Fruit fly (Drosophila melanogaster): Measurements from ENCODE around the gene rux.

rux gene

DNA sequence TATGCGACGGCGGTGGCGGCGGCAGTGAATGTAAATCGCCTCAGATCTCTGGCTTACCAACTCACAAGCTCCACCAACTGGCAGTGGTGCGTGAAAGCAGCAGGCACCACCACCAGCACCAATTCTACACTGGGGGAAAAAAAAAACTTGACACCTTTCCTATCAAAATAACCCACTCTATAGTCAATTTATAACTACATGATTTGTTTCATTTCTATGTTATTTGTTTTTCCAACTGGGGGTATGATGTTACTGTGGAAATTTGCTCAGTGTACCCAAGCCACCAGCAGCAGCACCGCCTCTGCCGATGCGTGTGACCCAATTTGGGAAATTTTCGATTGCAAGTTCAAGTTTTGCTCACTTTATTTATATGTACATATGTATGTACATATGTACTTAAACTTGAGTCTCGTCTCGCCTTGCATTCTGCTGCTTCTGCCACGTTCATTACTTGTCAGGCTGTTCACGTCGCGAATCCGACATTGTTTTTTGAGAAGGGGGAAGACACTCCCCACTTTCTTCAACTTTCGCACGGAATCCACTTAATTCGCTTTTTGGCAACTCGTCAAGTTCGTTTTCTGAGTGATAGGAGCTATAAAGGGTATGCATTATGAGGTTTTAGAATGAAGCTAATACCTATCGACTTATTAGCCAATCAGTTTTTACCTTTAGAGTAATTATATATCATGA is 21.7 kb upstream of the rux start:
- TF ChIP-seq Clk (GFP tag; optimal IDR thresholded peaks at IDR 0.05) (no peak), CG11617 (GFP tag; optimal IDR thresholded peaks at IDR 0.05) (no peak), pad (GFP tag; optimal IDR thresholded peaks at IDR 0.05) (no peak), bab1 (GFP tag; optimal IDR thresholded peaks at IDR 0.05) (no peak), tj (GFP tag; optimal IDR thresholded peaks at IDR 0.05) (no peak), CG12768 (GFP tag; optimal IDR thresholded peaks at IDR 0.05) (no peak), CG7045 (GFP tag; optimal IDR thresholded peaks at IDR 0.05) (no peak), CG1620 (GFP tag; optimal IDR thresholded peaks at IDR 0.05) (no peak), ovo (GFP tag; optimal IDR thresholded peaks at IDR 0.05) (no peak), kay (GFP tag; ENCODE audit: borderline replicate concordance) (no peak)

DNA sequence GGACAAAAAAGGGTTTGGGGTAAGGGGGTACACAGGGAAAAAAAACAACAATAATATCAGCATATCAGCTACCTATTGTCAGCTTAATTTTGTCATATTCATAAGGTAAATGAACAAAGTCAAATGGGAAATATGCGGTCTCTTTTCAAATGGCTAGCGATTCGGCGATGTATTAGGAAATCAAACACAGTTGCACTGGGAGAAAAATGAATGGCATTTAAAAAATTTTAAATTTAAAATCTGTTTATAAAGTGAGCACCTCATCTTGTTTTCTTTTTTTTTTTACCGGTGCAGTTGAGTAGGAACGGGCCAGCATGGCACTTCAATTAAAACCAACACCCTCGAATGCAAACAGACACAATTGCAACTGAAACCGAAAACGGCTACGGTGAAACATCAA is 16.4 kb upstream of the rux start:
- TF ChIP-seq pad (GFP tag; optimal IDR thresholded peaks at IDR 0.05), result no peak
- TF ChIP-seq kay (GFP tag; ENCODE audit: borderline replicate concordance), result no peak
- no peak for TF ChIP-seq CG14711 (tag; optimal IDR thresholded peaks at IDR 0.05)
- no peak for TF ChIP-seq Clk (GFP tag; optimal IDR thresholded peaks at IDR 0.05)
- TF ChIP-seq bab1 (GFP tag; optimal IDR thresholded peaks at IDR 0.05), result no peak
- TF ChIP-seq cnc (optimal IDR thresholded peaks at IDR 0.05), result no peak
- no peak for TF ChIP-seq tj (GFP tag; optimal IDR thresholded peaks at IDR 0.05)
- no peak for TF ChIP-seq cic (GFP tag; optimal IDR thresholded peaks at IDR 0.05)
- no peak for TF ChIP-seq CG7045 (GFP tag; optimal IDR thresholded peaks at IDR 0.05)
- TF ChIP-seq CG5204 (GFP tag; optimal IDR thresholded peaks at IDR 0.05), result no peak
- no peak for TF ChIP-seq CG11617 (GFP tag; optimal IDR thresholded peaks at IDR 0.05)
- TF ChIP-seq CG33017 (tag; optimal IDR thresholded peaks at IDR 0.05), result no peak
- TF ChIP-seq Crg-1 (GFP tag; optimal IDR thresholded peaks at IDR 0.05), result no peak
- no peak for TF ChIP-seq ovo (GFP tag; optimal IDR thresholded peaks at IDR 0.05)
- TF ChIP-seq CG1620 (GFP tag; optimal IDR thresholded peaks at IDR 0.05), result no peak
- TF ChIP-seq Mnt (GFP tag; optimal IDR thresholded peaks at IDR 0.05), result no peak
- TF ChIP-seq toe (GFP tag; optimal IDR thresholded peaks at IDR 0.05), result no peak
- TF ChIP-seq Hr96 (GFP tag; optimal IDR thresholded peaks at IDR 0.05), result no peak
- TF ChIP-seq CG12768 (GFP tag; optimal IDR thresholded peaks at IDR 0.05), result no peak
- no peak for TF ChIP-seq CG7101 (tag; optimal IDR thresholded peaks at IDR 0.05)

DNA sequence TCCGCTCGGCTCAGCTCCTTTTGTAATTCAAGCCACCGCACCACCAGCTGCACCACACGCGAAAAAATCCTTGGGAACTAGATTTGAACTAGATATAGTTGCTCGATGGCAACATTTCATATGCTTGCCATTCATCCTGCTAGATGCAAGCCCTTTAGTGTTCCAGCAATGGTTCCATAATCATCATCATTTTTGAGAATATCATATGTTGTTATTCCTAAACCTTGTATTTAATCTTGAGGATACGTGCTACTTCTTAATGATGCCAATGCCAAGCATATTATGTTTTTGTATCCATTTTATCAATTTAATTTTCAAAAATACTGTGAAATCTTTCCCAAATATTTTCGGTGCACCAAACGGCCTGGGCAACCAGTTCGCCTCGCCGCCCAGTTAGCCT is 15.3 kb upstream of the rux start:
- TF ChIP-seq cnc (optimal IDR thresholded peaks at IDR 0.05), result no peak

DNA sequence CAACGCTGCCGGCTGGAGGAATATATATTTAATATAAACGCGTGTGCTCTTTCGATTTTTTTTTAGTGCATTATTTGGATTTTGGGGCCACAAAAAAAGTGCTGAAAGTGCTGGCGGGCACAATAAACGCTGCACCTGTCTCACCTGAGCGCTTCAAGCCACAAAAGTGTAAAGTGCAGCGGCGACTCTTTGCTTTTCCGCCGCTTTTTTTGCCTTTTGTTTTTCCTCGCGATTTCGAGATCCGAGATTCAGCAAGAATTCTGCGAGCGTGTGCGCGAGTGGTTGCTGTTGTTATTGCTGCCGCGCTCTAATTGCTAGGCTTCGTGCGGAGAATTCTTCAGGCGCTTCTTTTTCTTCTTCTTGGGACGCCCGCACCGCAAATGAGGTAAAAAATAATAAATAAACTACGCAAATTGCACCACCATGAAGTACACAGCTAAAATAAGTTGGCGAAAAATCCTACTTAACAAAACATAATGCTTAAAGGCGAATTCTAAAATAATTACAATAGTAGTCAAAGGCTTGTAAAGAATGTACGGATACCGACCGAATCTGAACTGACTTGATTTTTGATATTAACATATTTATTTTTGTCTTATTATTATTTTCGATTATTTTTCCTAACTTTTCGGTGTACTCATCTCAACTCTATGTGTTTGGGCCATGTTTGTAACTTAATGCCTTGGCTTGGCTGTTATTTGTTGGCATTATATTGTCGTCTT is 13.5 kb upstream of the rux start:
- TF ChIP-seq Crg-1 (GFP tag; optimal IDR thresholded peaks at IDR 0.05) (no peak), tj (GFP tag; optimal IDR thresholded peaks at IDR 0.05) (peak; percentile 100)

DNA sequence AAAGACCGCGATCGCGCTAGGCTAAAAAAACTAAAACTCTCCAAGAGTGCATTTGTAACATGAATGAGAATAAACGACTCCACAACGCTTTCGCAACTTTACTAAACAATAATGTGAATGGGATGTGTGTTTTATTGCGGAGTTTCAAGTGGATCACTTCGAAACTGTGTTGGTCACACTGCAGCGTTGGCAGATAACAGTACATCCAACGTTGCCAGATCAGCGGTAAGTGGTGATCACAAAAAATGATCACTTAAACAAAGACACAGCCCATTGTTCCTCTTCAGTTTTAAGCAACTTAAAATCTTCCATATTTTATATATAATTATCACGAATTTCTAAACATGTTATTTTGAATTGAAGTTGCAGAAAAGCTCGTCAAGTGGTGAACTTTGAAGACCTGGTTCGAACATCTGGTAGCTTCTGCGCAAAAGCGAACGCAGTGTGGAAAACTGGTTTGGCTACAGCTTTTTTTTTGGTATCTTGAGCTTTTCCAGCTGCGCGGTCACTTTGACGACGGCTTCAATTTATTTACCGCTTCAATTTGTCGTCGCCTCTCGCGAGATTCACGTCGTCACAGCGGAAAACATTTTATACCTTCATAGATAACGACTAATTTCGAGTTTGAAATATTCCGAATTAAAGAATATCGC is 12.8 kb upstream of the rux start, which contains the start of gene CG5921:
Gene CG5921, plus strand, starts transcription at position 547 of the 653 bp plus-strand sequence.
- no peak for TF ChIP-seq CG14711 (tag; optimal IDR thresholded peaks at IDR 0.05)
- peak; percentile 23 for TF ChIP-seq bab1 (GFP tag; optimal IDR thresholded peaks at IDR 0.05)
- TF ChIP-seq Hr96 (GFP tag; optimal IDR thresholded peaks at IDR 0.05), result no peak

DNA sequence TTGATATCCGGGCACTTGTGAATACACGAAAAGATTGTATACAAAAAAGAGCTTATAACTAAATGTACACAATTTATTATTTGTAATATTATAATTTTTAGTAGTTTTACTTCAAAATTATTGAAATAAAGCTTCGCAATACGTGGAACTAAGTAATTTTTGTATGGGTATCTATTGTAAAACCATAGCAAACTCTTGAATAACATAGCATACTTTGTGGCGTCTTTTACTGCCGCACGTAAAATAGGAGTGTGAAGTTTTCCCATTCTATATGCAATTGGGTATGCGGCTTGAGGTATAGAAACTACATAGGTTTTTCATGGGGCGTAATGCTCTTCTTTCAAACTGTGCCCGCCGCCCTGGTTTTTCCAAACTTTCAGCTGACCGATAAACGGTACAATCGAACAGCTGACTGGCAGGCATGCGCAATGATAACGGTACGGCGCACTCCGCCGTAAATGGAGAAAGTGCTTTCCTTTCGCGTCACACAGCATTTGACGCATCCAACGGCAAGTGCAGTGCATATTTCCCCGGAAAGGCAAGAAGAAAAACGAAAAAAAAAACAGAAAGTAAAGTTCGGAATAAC is 1.9 kb upstream of the rux start, which contains the start of gene CG5937:
Gene CG5937, plus strand, starts transcription at position 575 of the 586 bp plus-strand sequence.
- TF ChIP-seq CG11617 (GFP tag; optimal IDR thresholded peaks at IDR 0.05) (peak; percentile 13), CG7045 (GFP tag; optimal IDR thresholded peaks at IDR 0.05) (peak; percentile 20), pad (GFP tag; optimal IDR thresholded peaks at IDR 0.05) (peak; percentile 7), CG14711 (tag; optimal IDR thresholded peaks at IDR 0.05) (no peak)

DNA sequence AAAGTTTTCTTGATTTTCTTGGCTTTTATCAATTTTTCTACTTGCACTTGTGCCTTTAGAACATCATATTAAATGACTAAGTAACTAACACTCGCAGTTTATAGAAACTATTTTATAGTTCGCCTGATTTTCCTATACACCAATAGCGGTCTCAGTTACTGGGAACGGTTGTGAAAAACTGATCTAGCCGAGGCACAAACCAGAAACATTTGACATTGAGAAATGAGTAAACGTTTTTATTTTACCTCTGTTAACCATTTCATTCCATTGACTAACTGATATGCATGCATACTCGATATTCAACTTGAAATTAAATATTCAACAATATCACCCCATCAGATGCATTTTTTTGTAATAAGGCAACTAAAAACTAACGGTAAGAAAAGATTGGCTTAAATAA is 2.2 kb downstream of the rux start:
- TF ChIP-seq CG7101 (tag; optimal IDR thresholded peaks at IDR 0.05) (no peak), CG33017 (tag; optimal IDR thresholded peaks at IDR 0.05) (no peak), CG5204 (GFP tag; optimal IDR thresholded peaks at IDR 0.05) (no peak), CG7045 (GFP tag; optimal IDR thresholded peaks at IDR 0.05) (no peak), ovo (GFP tag; optimal IDR thresholded peaks at IDR 0.05) (no peak), CG12768 (GFP tag; optimal IDR thresholded peaks at IDR 0.05) (no peak), bab1 (GFP tag; optimal IDR thresholded peaks at IDR 0.05) (no peak), Hr96 (GFP tag; optimal IDR thresholded peaks at IDR 0.05) (no peak), CG11617 (GFP tag; optimal IDR thresholded peaks at IDR 0.05) (no peak), Mnt (GFP tag; optimal IDR thresholded peaks at IDR 0.05) (no peak), kay (GFP tag; ENCODE audit: borderline replicate concordance) (no peak), cnc (optimal IDR thresholded peaks at IDR 0.05) (no peak), tj (GFP tag; optimal IDR thresholded peaks at IDR 0.05) (no peak), Crg-1 (GFP tag; optimal IDR thresholded peaks at IDR 0.05) (no peak), pad (GFP tag; optimal IDR thresholded peaks at IDR 0.05) (no peak), CG14711 (tag; optimal IDR thresholded peaks at IDR 0.05) (no peak)

Data from whole organism, adult.